Worm (Caenorhabditis elegans) whole organism, young adult: ENCODE measurements around the gene str-209.
A peak's percentile ranks its signal among the peaks of the same experiment; 100 is the strongest.

Experiments used
- C06A6.2 ChIP-seq: fragments of 200-800 bp; sonication (Bioruptor generic); conservative IDR thresholded peaks from 2 replicates; pipeline ENCODE4 v1.3.6; 2022; ENCODE audit warnings: missing genetic modification characterization, missing compliant biosample characterization
- F57A8.1 ChIP-seq: fragments of 200-800 bp; sonication (Bioruptor generic); optimal IDR thresholded peaks from 2 replicates; lab custom pipeline; 2018; ENCODE audit warnings: mild to moderate bottlenecking, missing genetic modification characterization, moderate library complexity, missing compliant biosample characterization
- T26A5.8 ChIP-seq: sonication (generic microtip); optimal IDR thresholded peaks from 2 replicates; lab custom pipeline; 2016; ENCODE audit warnings: missing genetic modification characterization, missing compliant biosample characterization
- ZK185.1 ChIP-seq: sonication (generic microtip); optimal IDR thresholded peaks from 2 replicates; lab custom pipeline; 2016; ENCODE audit warnings: mild to moderate bottlenecking, missing genetic modification characterization, missing compliant biosample characterization; ENCODE audit not compliant: poor library complexity, severe bottlenecking
- ama-1 ChIP-seq, 3 experiments: fragments of 150-350 bp in 1 of 3; sonication (generic microtip) in 2 of 3; optimal IDR thresholded peaks; 2 replicates each; lab custom pipeline; 2014 to 2018; ENCODE audit warnings: missing biosample characterization in 2 of 3, missing genetic modification characterization in 2 of 3, missing genetic modification reagents in 2 of 3
- aptf-2 ChIP-seq: fragments of 200-800 bp; sonication (Bioruptor generic); conservative IDR thresholded peaks from 2 replicates; pipeline ENCODE4 v1.3.6; 2022; ENCODE audit warnings: missing genetic modification reagents, missing genetic modification characterization, missing compliant biosample characterization
- atf-7 ChIP-seq: sonication (generic microtip); optimal IDR thresholded peaks from 2 replicates; lab custom pipeline; 2017; ENCODE audit warnings: mild to moderate bottlenecking, missing genetic modification characterization, missing compliant biosample characterization
- egl-18 ChIP-seq: fragments of 200-800 bp; sonication (Bioruptor generic); IDR thresholded peaks from 2 replicates; pipeline ENCODE4 v1.3.6; 2022; ENCODE audit warnings: missing genetic modification reagents, missing genetic modification characterization, missing compliant biosample characterization
- egrh-3 ChIP-seq: fragments of 200-800 bp; sonication (Bioruptor generic); IDR thresholded peaks from 2 replicates; pipeline ENCODE4 v1.3.6; 2022; ENCODE audit warnings: missing genetic modification reagents, missing genetic modification characterization, missing compliant biosample characterization
- ekl-4 ChIP-seq: fragments of 200-800 bp; sonication (Bioruptor generic); IDR thresholded peaks from 2 replicates; pipeline ENCODE4 v1.3.6; 2022; ENCODE audit warnings: missing genetic modification reagents, missing genetic modification characterization, missing compliant biosample characterization
- ets-4 ChIP-seq: fragments of 200-800 bp; sonication (Bioruptor generic); optimal IDR thresholded peaks from 2 replicates; lab custom pipeline; 2018; ENCODE audit warnings: mild to moderate bottlenecking, missing genetic modification characterization, missing compliant biosample characterization
- gei-17 ChIP-seq: fragments of 200-800 bp; sonication (Bioruptor generic); optimal IDR thresholded peaks from 2 replicates; lab custom pipeline; 2018; ENCODE audit warnings: mild to moderate bottlenecking, missing genetic modification characterization, missing compliant biosample characterization
- hlh-12 ChIP-seq: sonication (generic microtip); optimal IDR thresholded peaks from 2 replicates; lab custom pipeline; 2016; ENCODE audit warnings: missing genetic modification characterization, missing compliant biosample characterization
- let-526 ChIP-seq: fragments of 200-800 bp; sonication (Bioruptor generic); IDR thresholded peaks from 2 replicates; pipeline ENCODE4 v1.3.6; 2022; ENCODE audit warnings: missing genetic modification reagents, missing genetic modification characterization, missing compliant biosample characterization
- let-607 ChIP-seq, 2 experiments: fragments of 200-800 bp in 1 of 2; sonication (Bioruptor generic) in 1 of 2; sonication (generic microtip) in 1 of 2; optimal IDR thresholded peaks; 2 replicates each; lab custom pipeline; 2016 to 2018; ENCODE audit warnings: mild to moderate bottlenecking in 2 of 2, missing compliant biosample characterization in 2 of 2, missing genetic modification characterization in 2 of 2, moderate library complexity in 2 of 2, missing genotype in 1 of 2
- lin-40 ChIP-seq: sonication (generic microtip); optimal IDR thresholded peaks from 2 replicates; lab custom pipeline; 2016; ENCODE audit warnings: missing genetic modification characterization, mild to moderate bottlenecking, missing compliant biosample characterization, missing genotype, missing genetic modification reagents
- mxl-1 ChIP-seq: sonication (generic microtip); optimal IDR thresholded peaks from 2 replicates; lab custom pipeline; 2016; ENCODE audit warnings: missing genetic modification characterization, missing compliant biosample characterization
- nhr-80 ChIP-seq: sonication (generic microtip); optimal IDR thresholded peaks from 2 replicates; lab custom pipeline; 2016; ENCODE audit warnings: missing genetic modification characterization, missing compliant biosample characterization
- pbrm-1 ChIP-seq: fragments of 200-800 bp; sonication (Bioruptor generic); IDR thresholded peaks from 2 replicates; pipeline ENCODE4 v1.3.6; 2022; ENCODE audit warnings: missing genetic modification reagents, missing genetic modification characterization, missing compliant biosample characterization
- rec-8 ChIP-seq, 2 experiments: sonication (generic microtip); optimal IDR thresholded peaks; 2 replicates each; lab custom pipeline; 2016; ENCODE audit warnings: mild to moderate bottlenecking in 2 of 2, missing genetic modification characterization in 2 of 2, missing genetic modification reagents in 2 of 2, missing genotype in 2 of 2, missing biosample characterization in 1 of 2, missing compliant biosample characterization in 1 of 2, moderate library complexity in 1 of 2
- repo-1 ChIP-seq: sonication (generic microtip); optimal IDR thresholded peaks from 2 replicates; lab custom pipeline; 2017; ENCODE audit warnings: mild to moderate bottlenecking, missing genetic modification characterization, missing compliant biosample characterization
- snpc-3.4 ChIP-seq: sonication (generic microtip); optimal IDR thresholded peaks from 2 replicates; lab custom pipeline; 2017; ENCODE audit warnings: missing genetic modification characterization, mild to moderate bottlenecking, missing compliant biosample characterization, antibody characterized with exemption, moderate library complexity, missing genotype, missing genetic modification reagents
- snpc-4 ChIP-seq, 5 experiments: fragments of 150-350 bp in 1 of 5; sonication (generic microtip) in 4 of 5; optimal IDR thresholded peaks; 2 replicates each; lab custom pipeline; 2014 to 2018; ENCODE audit warnings: missing genetic modification characterization in 5 of 5, missing biosample characterization in 3 of 5, antibody characterized with exemption in 2 of 5, mild to moderate bottlenecking in 2 of 5, missing compliant biosample characterization in 2 of 5, missing genotype in 2 of 5, moderate library complexity in 2 of 5, missing genetic modification reagents in 1 of 5
- sptf-2 ChIP-seq: fragments of 200-800 bp; sonication (Bioruptor generic); optimal IDR thresholded peaks from 2 replicates; lab custom pipeline; 2018; ENCODE audit warnings: mild to moderate bottlenecking, missing genetic modification characterization, missing compliant biosample characterization
- unc-130 ChIP-seq: sonication (generic microtip); optimal IDR thresholded peaks from 2 replicates; lab custom pipeline; 2016; ENCODE audit warnings: missing genetic modification reagents, missing genetic modification characterization, missing compliant biosample characterization
- zfh-2 ChIP-seq: fragments of 200-800 bp; sonication (Bioruptor generic); conservative IDR thresholded peaks from 2 replicates; pipeline ENCODE4 v1.3.6; 2022; ENCODE audit warnings: missing genetic modification reagents, missing genetic modification characterization, missing compliant biosample characterization
- zim-3 ChIP-seq: sonication (generic microtip); optimal IDR thresholded peaks from 2 replicates; lab custom pipeline; 2017; ENCODE audit warnings: mild to moderate bottlenecking, missing genetic modification characterization, moderate library complexity, missing compliant biosample characterization

Gene str-209

DNA sequence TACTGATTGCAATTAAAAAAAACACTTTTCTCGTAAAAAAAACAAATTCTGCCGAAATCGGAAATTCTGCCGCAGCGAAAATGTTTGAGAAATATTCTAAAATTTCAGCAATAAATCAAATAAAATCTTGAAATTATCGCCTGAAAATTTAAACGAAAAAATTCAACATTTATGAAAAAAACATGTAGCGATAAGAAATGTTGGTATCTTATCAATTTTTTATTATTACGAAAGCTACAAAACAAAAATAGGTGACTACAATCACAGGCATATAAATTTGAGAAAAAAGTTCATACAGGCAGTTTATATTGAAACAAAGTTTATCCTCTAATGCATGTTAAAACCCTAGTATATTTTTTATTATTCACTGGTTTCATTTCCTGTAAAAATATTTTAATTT lies 42.8 kb upstream of the str-209 start, which contains the start of gene ugt-14:
TSS of gene ugt-14 (plus strand) at position 301 of the 400 bp plus-strand sequence.
- TF ChIP-seq mxl-1, result no peak
- TF ChIP-seq ets-4 (GFP tag; lab: Kevin White, UChicago), result no peak
- TF ChIP-seq C06A6.2 (GFP tag; lab: Robert Waterston, UW), result no peak
- no peak for TF ChIP-seq snpc-3.4 (tag; lab: Kevin White, UChicago)
- no peak for TF ChIP-seq T26A5.8 (tag; lab: Kevin White, UChicago)

DNA sequence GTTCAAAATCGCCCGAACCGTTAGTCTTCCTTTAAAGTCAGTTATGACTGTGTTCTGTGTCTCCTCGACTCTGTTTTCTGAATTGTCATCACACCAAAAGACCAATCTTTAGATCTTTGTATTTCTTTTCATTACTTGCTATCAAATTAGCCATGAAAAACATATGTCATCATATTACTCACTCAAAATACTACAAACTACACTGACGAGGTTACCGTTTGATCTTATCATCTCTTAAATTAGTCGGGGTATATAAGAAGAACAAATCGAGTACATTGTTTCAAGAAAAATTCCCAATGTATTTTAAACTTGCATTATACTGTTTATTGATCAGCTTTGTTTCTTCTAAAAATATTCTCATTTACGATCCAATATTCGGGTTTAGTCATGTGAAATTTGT lies 40.1 kb upstream of the str-209 start, which contains the start of gene ugt-13:
TSS of gene ugt-13 (plus strand) at position 294 of the 400 bp plus-strand sequence.
- TF ChIP-seq lin-40 (tag; lab: Kevin White, UChicago), result peak; percentile 7
- no peak for TF ChIP-seq ekl-4 (GFP tag; lab: Robert Waterston, UW)

DNA sequence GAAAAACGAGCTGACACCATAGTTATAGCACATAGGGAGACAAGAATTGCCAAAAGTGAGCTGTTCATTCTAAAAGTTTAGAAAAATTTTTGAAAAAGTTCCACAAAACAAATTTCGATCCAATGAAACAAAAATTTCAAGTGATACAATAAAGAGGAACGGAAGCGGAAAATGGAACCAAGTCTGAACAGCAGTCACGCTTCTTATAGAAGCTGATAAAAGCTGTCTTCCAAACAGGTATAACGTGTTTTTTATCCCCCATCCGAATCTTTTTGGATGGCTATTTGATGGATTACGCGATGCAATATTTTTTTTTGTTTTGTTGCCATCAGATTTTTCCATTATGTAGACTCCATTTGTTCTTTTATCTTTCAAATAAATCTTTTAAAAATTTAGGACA lies 36.4 kb upstream of the str-209 start, which contains the start of gene H23N18.5:
TSS of gene H23N18.5 (minus strand) at position 69 of the 400 bp plus-strand sequence.
- TF ChIP-seq hlh-12 (tag; lab: Kevin White, UChicago) (no peak), atf-7 (tag; lab: Kevin White, UChicago) (no peak), sptf-2 (GFP tag; lab: Kevin White, UChicago) (no peak), zim-3 (tag; lab: Kevin White, UChicago) (no peak), ZK185.1 (no peak), nhr-80 (tag; lab: Kevin White, UChicago) (no peak), aptf-2 (GFP tag; lab: Robert Waterston, UW) (no peak), ama-1 (optimal IDR thresholded peaks at IDR 0.05; lab: Kevin White, UChicago) (no peak), ama-1 (GFP tag; optimal IDR thresholded peaks at IDR 0.05; lab: Kevin White, UChicago) (no peak), let-526 (GFP tag; lab: Robert Waterston, UW) (no peak), T26A5.8 (tag; lab: Kevin White, UChicago) (no peak), F57A8.1 (GFP tag; lab: Kevin White, UChicago) (no peak), unc-130 (GFP tag; lab: Kevin White, UChicago) (no peak), let-607 (tag; optimal IDR thresholded peaks at IDR 0.05; lab: Kevin White, UChicago) (no peak), rec-8 (tag; optimal IDR thresholded peaks at IDR 0.05; lab: Kevin White, UChicago) (no peak), pbrm-1 (GFP tag; lab: Robert Waterston, UW) (no peak), egl-18 (GFP tag; lab: Robert Waterston, UW) (no peak)

DNA sequence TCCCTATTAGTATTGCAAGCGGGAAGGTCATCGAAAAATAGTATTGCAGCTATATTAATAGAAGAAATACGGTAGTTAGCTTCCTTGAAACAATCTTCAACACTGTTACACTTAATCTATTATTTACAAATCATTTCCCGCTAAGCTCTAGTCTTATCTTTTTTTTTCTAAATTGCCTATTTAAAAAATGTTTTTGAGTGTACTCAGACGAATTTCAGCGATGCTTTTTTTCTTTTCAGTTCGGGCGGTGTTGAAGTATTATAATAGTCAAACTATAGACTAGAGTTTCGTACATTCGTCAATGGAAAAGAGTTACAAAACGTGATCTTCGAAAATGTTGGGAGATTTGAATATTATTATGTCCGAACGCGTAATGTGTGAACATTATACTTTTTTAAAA lies 34.9 kb upstream of the str-209 start:
- TF ChIP-seq snpc-4 (GFP tag; optimal IDR thresholded peaks at IDR 0.05; lab: Kevin White, UChicago) (no peak), snpc-4 (tag; optimal IDR thresholded peaks at IDR 0.05; lab: Kevin White, UChicago) (peak in 2 of 4 experiments; percentile 54 to 80), lin-40 (tag; lab: Kevin White, UChicago) (no peak)

DNA sequence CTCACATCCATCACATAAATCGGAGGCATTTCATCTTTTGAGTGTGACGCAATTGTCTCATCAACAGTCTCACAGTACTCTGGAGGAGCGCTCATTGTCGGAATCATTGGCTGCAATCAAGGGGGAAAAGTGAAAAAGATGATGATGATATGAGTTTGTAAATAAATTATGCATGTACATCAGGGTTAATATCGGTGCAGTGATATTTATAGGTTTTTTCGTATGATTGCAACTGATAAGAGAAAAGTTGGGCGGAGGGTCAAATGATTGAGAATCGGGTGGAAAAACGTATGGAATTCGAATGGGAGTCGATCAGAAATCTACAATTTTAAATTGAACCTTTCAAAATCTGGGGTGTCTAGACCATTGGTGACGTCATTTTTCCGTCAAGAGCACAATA lies 33.9 kb upstream of the str-209 start, which contains the start of gene H23N18.6:
TSS of gene H23N18.6 (minus strand) at position 201 of the 400 bp plus-strand sequence.
- TF ChIP-seq nhr-80 (tag; lab: Kevin White, UChicago), result peak; percentile 37
- TF ChIP-seq repo-1 (tag; lab: Kevin White, UChicago), result no peak

DNA sequence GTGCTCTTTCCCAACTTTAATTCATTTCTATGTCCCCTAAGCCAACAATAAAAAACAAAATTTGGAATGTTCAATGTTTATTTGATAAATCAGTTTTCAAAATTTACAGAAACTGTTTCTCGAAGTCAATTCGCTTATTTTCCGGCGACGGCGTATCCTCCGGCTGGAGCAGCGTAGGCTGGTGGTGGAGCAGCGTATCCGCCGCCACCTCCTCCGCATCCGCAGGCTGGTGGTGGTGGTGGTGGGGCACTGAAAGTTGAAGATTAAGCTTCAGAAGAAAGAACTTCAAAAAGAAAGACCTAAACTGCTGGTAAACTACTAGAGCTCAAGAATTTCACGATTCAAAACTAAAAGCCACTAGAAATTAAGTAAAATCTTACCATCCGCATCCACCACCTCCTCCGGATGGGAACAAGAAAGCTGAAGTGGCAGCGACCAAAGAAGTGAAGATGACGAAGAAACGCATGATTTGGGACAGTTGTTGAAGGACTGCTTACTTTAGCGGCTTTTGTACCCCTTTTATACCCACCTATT lies 30.6 kb upstream of the str-209 start, which contains the start of gene C02E7.7:
TSS of gene C02E7.7 (minus strand) at position 484 of the 534 bp plus-strand sequence.
- TF ChIP-seq gei-17, result no peak
- TF ChIP-seq zfh-2 (GFP tag; lab: Robert Waterston, UW), result peak; percentile 74
- TF ChIP-seq egrh-3 (GFP tag; lab: Robert Waterston, UW), result peak; percentile 46; the same call in 1 of the 2 replicates
- TF ChIP-seq, all 124 proteins: peak for 2
